Worm (Caenorhabditis elegans) whole organism, midembryonic: Measurements from ENCODE around the gene clec-125.

Experiments used
- T22C8.4 ChIP-seq: fragments of 200-800 bp; sonication (Bioruptor generic); IDR thresholded peaks from 2 replicates; pipeline ENCODE4 v1.3.6; 2022; ENCODE audit warnings: missing genetic modification characterization, missing compliant biosample characterization
- cog-1 ChIP-seq: sonication (generic microtip); optimal IDR thresholded peaks from 2 replicates; lab custom pipeline; 2016; ENCODE audit warnings: missing genetic modification characterization, missing compliant biosample characterization
- flt-1 ChIP-seq: fragments of 200-800 bp; sonication (Bioruptor generic); IDR thresholded peaks from 2 replicates; pipeline ENCODE4 v1.3.6; 2022; ENCODE audit warnings: missing genetic modification characterization, missing compliant biosample characterization
- klf-2 ChIP-seq: fragments of 200-800 bp; sonication (Bioruptor generic); conservative IDR thresholded peaks from 2 replicates; pipeline ENCODE4 v1.3.6; 2022; ENCODE audit warnings: missing genetic modification reagents, missing genetic modification characterization, missing compliant biosample characterization
- med-1 ChIP-seq: sonication (generic microtip); optimal IDR thresholded peaks from 2 replicates; lab custom pipeline; 2017; ENCODE audit warnings: missing genetic modification characterization, mild to moderate bottlenecking, missing compliant biosample characterization, antibody characterized with exemption, missing genetic modification reagents; ENCODE audit not compliant: insufficient read depth
- ref-1 ChIP-seq: fragments of 200-800 bp; sonication (Bioruptor generic); conservative IDR thresholded peaks from 2 replicates; pipeline ENCODE4 v1.3.6; 2022; ENCODE audit warnings: missing genetic modification reagents, missing genetic modification characterization, missing compliant biosample characterization
- ztf-23 ChIP-seq: fragments of 200-800 bp; sonication (Bioruptor generic); IDR thresholded peaks from 2 replicates; pipeline ENCODE4 v1.3.6; 2022; ENCODE audit warnings: missing genetic modification reagents, missing genetic modification characterization, missing compliant biosample characterization
- ztf-29 ChIP-seq: fragments of 200-800 bp; sonication (Bioruptor generic); IDR thresholded peaks from 2 replicates; pipeline ENCODE4 v1.3.6; 2022; ENCODE audit warnings: missing genetic modification reagents, missing genetic modification characterization, missing compliant biosample characterization

DNA sequence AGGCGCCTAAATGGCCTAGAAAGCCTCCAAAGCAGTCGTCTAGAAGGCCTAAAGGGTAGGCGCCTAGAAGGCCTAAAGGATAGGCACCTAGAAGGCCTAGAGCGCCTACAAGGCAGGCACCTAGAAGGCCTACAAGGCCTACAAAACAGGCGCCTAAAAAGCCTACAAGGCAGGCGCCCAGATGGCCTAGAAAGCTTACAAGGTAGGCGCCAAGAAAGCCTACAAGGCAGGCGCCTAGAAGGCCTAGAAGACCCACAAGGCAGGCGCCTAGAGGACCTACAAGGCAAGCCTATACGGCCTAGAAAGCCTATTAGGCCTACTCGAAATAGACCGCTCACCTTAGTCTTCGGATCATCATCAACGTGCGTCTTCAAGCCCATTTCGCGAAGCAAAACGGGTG, 13.8 kb upstream of the clec-125 start:
- no peak for TF ChIP-seq flt-1 (GFP tag; lab: Robert Waterston, UW)
- no peak for TF ChIP-seq ztf-23 (GFP tag; lab: Robert Waterston, UW)
- TF ChIP-seq cog-1 (tag; lab: Kevin White, UChicago), result no peak
- TF ChIP-seq ref-1 (GFP tag; lab: Robert Waterston, UW), result no peak
- TF ChIP-seq med-1 (GFP tag; lab: Kevin White, UChicago), result no peak
- no peak for TF ChIP-seq T22C8.4 (GFP tag; lab: Robert Waterston, UW)
- TF ChIP-seq ztf-29 (GFP tag; lab: Robert Waterston, UW), result no peak
- TF ChIP-seq klf-2 (GFP tag; lab: Robert Waterston, UW), result no peak
